Fruit fly (Drosophila melanogaster) whole organism, pupa: ENCODE measurements around the gene PrBP.

ENCODE experiments used
- CG13204 ChIP-seq: fragments of 200-800 bp; sonication (Bioruptor generic); optimal IDR thresholded peaks from 2 replicates; lab custom pipeline; 2018; ENCODE audit warnings: missing biosample characterization, mild to moderate bottlenecking, missing genetic modification characterization, moderate library complexity
- D1 ChIP-seq: fragments of 200-800 bp; sonication (Bioruptor generic); optimal IDR thresholded peaks from 2 replicates; lab custom pipeline; 2018; ENCODE audit warnings: missing biosample characterization, mild to moderate bottlenecking, missing genetic modification characterization, moderate library complexity
- EcR ChIP-seq: fragments of 200-800 bp; sonication (Bioruptor generic); optimal IDR thresholded peaks from 3 replicates; lab custom pipeline; 2019; ENCODE audit warnings: missing biosample characterization, missing genetic modification characterization, mild to moderate bottlenecking, moderate library complexity, missing genetic modification reagents
- Pif1A ChIP-seq: fragments of 200-800 bp; sonication (Bioruptor generic); optimal IDR thresholded peaks from 3 replicates; lab custom pipeline; 2016; ENCODE audit warnings: missing biosample characterization, missing genetic modification characterization
- Snoo ChIP-seq: fragments of 200-800 bp; sonication (Bioruptor generic); optimal IDR thresholded peaks from 3 replicates; lab custom pipeline; 2017; ENCODE audit warnings: missing biosample characterization, mild to moderate bottlenecking, missing genetic modification characterization, inconsistent platforms
- fd96Ca ChIP-seq: fragments of 200-800 bp; sonication (Bioruptor generic); IDR thresholded peaks from 3 replicates; pipeline ENCODE4 v1.3.6; 2022; ENCODE audit warnings: missing biosample characterization, missing genetic modification characterization

- no peak for TF ChIP-seq D1 (tag; lab: Kevin White, UChicago)
- no peak for TF ChIP-seq Snoo (tag; lab: Kevin White, UChicago)
- TF ChIP-seq fd96Ca, result no peak; the same call in 1 of the 3 replicates
- TF ChIP-seq Pif1A (GFP tag; lab: Kevin White, UChicago), result no peak
- TF ChIP-seq EcR (GFP tag; lab: Kevin White, UChicago), result no peak
- TF ChIP-seq CG13204, result no peak
These were observed 5.1 kb upstream of the PrBP start for dm6 chr2L:8690913-8691291.
